Worm (Caenorhabditis elegans): ENCODE data around the gene clec-124.

ce11 chrII:3297914-3298313, 48.4 kb downstream of the clec-124 start, which contains the start of gene btb-18:
- no peak for TF ChIP-seq ztf-11 (tag; optimal IDR thresholded peaks at IDR 0.05)
- TF ChIP-seq skn-1 (tag; optimal IDR thresholded peaks at IDR 0.05) = no peak

Data from whole organism, L4 larva.